Worm (Caenorhabditis elegans) whole organism, L1 larva: ENCODE results near the gene taf-6.1.

Source experiments
- blmp-1 ChIP-seq: fragments of 150-350 bp; optimal IDR thresholded peaks from 2 replicates; lab custom pipeline; 2014; ENCODE audit warnings: missing biosample characterization, missing genetic modification characterization
- ces-1 ChIP-seq: fragments of 150-350 bp; optimal IDR thresholded peaks from 2 replicates; lab custom pipeline; 2014; ENCODE audit warnings: missing biosample characterization, missing genetic modification reagents, missing genetic modification characterization
- lin-15B ChIP-seq: fragments of 150-350 bp; sonication (generic microtip); optimal IDR thresholded peaks from 3 replicates; lab custom pipeline; 2014; ENCODE audit warnings: missing biosample characterization, missing genetic modification characterization
- lin-39 ChIP-seq: fragments of 150-350 bp; optimal IDR thresholded peaks from 2 replicates; lab custom pipeline; 2014; ENCODE audit warnings: missing biosample characterization, missing genetic modification reagents, missing genetic modification characterization
- lsy-2 ChIP-seq, 2 experiments: fragments of 150-350 bp; optimal IDR thresholded peaks; 2 replicates each; lab custom pipeline; 2014; ENCODE audit warnings: missing biosample characterization in 2 of 2, missing genetic modification characterization in 2 of 2
- nhr-11 ChIP-seq: fragments of 150-350 bp; optimal IDR thresholded peaks from 2 replicates; lab custom pipeline; 2014; ENCODE audit warnings: missing biosample characterization, missing genetic modification characterization
- nhr-12 ChIP-seq: sonication (generic microtip); optimal IDR thresholded peaks from 2 replicates; lab custom pipeline; 2017; ENCODE audit warnings: missing biosample characterization, missing genetic modification characterization
- nhr-84 ChIP-seq: sonication (generic microtip); optimal IDR thresholded peaks from 2 replicates; lab custom pipeline; 2017; ENCODE audit warnings: missing biosample characterization, missing genetic modification characterization
- nhr-90 ChIP-seq: sonication (generic microtip); optimal IDR thresholded peaks from 2 replicates; lab custom pipeline; 2016; ENCODE audit warnings: mild to moderate bottlenecking, missing genetic modification characterization, missing compliant biosample characterization; ENCODE audit not compliant: poor library complexity
- pqm-1 ChIP-seq: sonication (generic microtip); optimal IDR thresholded peaks from 3 replicates; lab custom pipeline; 2017; ENCODE audit warnings: missing biosample characterization, missing genetic modification characterization
- skn-1 ChIP-seq: fragments of 150-350 bp; optimal IDR thresholded peaks from 2 replicates; lab custom pipeline; 2014; ENCODE audit warnings: missing biosample characterization, missing genetic modification characterization
- snu-23 ChIP-seq: sonication (generic microtip); optimal IDR thresholded peaks from 2 replicates; lab custom pipeline; 2016; ENCODE audit warnings: missing genetic modification characterization, missing compliant biosample characterization
- sox-4 ChIP-seq: sonication (generic microtip); optimal IDR thresholded peaks from 2 replicates; lab custom pipeline; 2016; ENCODE audit warnings: missing genetic modification characterization, missing compliant biosample characterization

DNA sequence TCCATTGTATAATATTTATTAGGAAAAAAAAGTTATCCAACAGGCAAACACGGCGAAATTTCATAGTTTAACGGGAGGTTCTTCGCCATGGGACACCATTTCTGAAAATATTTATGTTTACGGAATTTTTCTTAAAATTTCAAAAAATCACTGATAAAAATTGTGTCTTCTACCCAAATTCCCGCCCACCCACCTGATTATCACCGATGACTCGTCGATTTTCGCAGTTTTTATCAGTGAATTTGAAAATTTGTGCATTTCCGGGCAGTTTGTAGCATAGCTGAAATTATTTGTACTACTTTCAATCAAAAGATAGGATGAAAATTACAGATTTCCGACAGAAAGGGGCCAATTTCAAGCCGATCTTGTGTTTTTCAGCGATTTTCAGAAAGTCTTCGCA lies 26.4 kb upstream of the taf-6.1 start:
- no peak for TF ChIP-seq ces-1 (GFP tag; lab: Kevin White, UChicago)
- no peak for TF ChIP-seq lin-15B
- TF ChIP-seq snu-23 (GFP tag; lab: Kevin White, UChicago), result no peak
- no peak for TF ChIP-seq lin-39 (tag; lab: Kevin White, UChicago)
- TF ChIP-seq skn-1, result no peak
- no peak for TF ChIP-seq blmp-1 (tag; lab: Kevin White, UChicago)
- no peak for TF ChIP-seq nhr-12 (tag; lab: Kevin White, UChicago)
- TF ChIP-seq nhr-84 (tag; lab: Kevin White, UChicago), result no peak
- no peak for TF ChIP-seq nhr-90
- no peak for TF ChIP-seq lsy-2 (tag; optimal IDR thresholded peaks at IDR 0.05; lab: Kevin White, UChicago)
- TF ChIP-seq sox-4 (tag; lab: Kevin White, UChicago), result no peak
- peak; percentile 33 for TF ChIP-seq pqm-1 (tag; lab: Kevin White, UChicago)
- no peak for TF ChIP-seq nhr-11 (tag; lab: Kevin White, UChicago)
